Worm (Caenorhabditis elegans) whole organism, L1 larva: ENCODE results near the gene ugt-56.

ENCODE experiments used
- efl-1 ChIP-seq, 4 experiments: fragments of 150-350 bp; optimal IDR thresholded peaks in 3 of 4; peaks in 1 of 4; 1 replicate in 1 of 4; 2 replicates in 3 of 4; lab custom pipeline; 2014; ENCODE audit warnings: missing biosample characterization in 2 of 4, missing genetic modification characterization in 2 of 4, missing genetic modification reagents in 2 of 4
- fos-1 ChIP-seq: fragments of 150-350 bp; optimal IDR thresholded peaks from 2 replicates; lab custom pipeline; 2014; ENCODE audit warnings: missing biosample characterization, missing genetic modification characterization
- hlh-17 ChIP-seq: fragments of 200-800 bp; sonication (Bioruptor generic); optimal IDR thresholded peaks from 2 replicates; lab custom pipeline; 2018; ENCODE audit warnings: missing genetic modification characterization, mild to moderate bottlenecking, missing compliant biosample characterization, moderate library complexity, borderline replicate concordance
- lir-3 ChIP-seq: sonication (generic microtip); optimal IDR thresholded peaks from 2 replicates; lab custom pipeline; 2016; ENCODE audit warnings: mild to moderate bottlenecking, missing genetic modification characterization, moderate library complexity, missing compliant biosample characterization; ENCODE audit not compliant: poor library complexity
- nhr-76 ChIP-seq: sonication (generic microtip); optimal IDR thresholded peaks from 2 replicates; lab custom pipeline; 2017; ENCODE audit warnings: missing biosample characterization, missing genetic modification characterization
- unc-98 ChIP-seq: fragments of 200-800 bp; sonication (Bioruptor generic); IDR thresholded peaks from 2 replicates; pipeline ENCODE4 v1.3.6; 2022; ENCODE audit warnings: missing genetic modification characterization, missing compliant biosample characterization
- ztf-11 ChIP-seq, 2 experiments: sonication (generic microtip); optimal IDR thresholded peaks; 2 replicates each; lab custom pipeline; 2016 to 2017; ENCODE audit warnings: missing genetic modification characterization in 2 of 2, missing biosample characterization in 1 of 2, missing compliant biosample characterization in 1 of 2

Gene ugt-56

ce11 chrV:12310256-12310655 is 51.5 kb downstream of the ugt-56 start, which contains the start of gene hpo-30:
TSS of gene hpo-30 (minus strand) at chrV:12310356.
- TF ChIP-seq nhr-76 (tag; lab: Kevin White, UChicago) = no peak
- no peak for TF ChIP-seq hlh-17 (GFP tag; lab: Kevin White, UChicago)
- TF ChIP-seq unc-98 (GFP tag; lab: Robert Waterston, UW) = no peak
- no peak for TF ChIP-seq fos-1 (tag; lab: Kevin White, UChicago)
- no peak for TF ChIP-seq ztf-11 (tag; optimal IDR thresholded peaks at IDR 0.05; lab: Kevin White, UChicago)
- TF ChIP-seq lir-3 (tag; lab: Kevin White, UChicago) = no peak
- TF ChIP-seq efl-1 (optimal IDR thresholded peaks at IDR 0.05; lab: Kevin White, UChicago) = no peak
- no peak for TF ChIP-seq efl-1 (GFP tag; optimal IDR thresholded peaks at IDR 0.05 in 1 of 2; lab: Kevin White, UChicago)
